Fruit fly (Drosophila melanogaster) whole organism, prepupa: ENCODE measurements around the gene phr6-4.

Source experiments
- CG10631 ChIP-seq: fragments of 200-800 bp; sonication (Bioruptor generic); optimal IDR thresholded peaks from 2 replicates; lab custom pipeline; 2016; ENCODE audit warnings: missing biosample characterization, missing genetic modification characterization
- CG10669 ChIP-seq: fragments of 200-800 bp; sonication (Bioruptor generic); optimal IDR thresholded peaks from 3 replicates; lab custom pipeline; 2018; ENCODE audit warnings: missing biosample characterization, mild to moderate bottlenecking, missing genetic modification characterization, moderate library complexity
- CG11294 ChIP-seq: fragments of 200-800 bp; sonication (Bioruptor generic); IDR thresholded peaks from 2 replicates; pipeline ENCODE4 v1.3.6; 2022; ENCODE audit warnings: missing biosample characterization, missing genetic modification characterization
- CG11762 ChIP-seq: fragments of 200-800 bp; sonication (Bioruptor generic); optimal IDR thresholded peaks from 3 replicates; lab custom pipeline; 2016; ENCODE audit warnings: missing biosample characterization, missing genetic modification characterization; ENCODE audit not compliant: insufficient read depth
- CG15336 ChIP-seq: fragments of 200-800 bp; sonication (Bioruptor generic); IDR thresholded peaks from 2 replicates; pipeline ENCODE4 v1.3.6; 2022; ENCODE audit warnings: missing biosample characterization, missing genetic modification characterization
- CG1621 ChIP-seq: fragments of 200-800 bp; sonication (Bioruptor generic); optimal IDR thresholded peaks from 3 replicates; lab custom pipeline; 2018; ENCODE audit warnings: missing biosample characterization, mild to moderate bottlenecking, missing genetic modification characterization
- CG16779 ChIP-seq: fragments of 200-800 bp; sonication (Bioruptor generic); optimal IDR thresholded peaks from 3 replicates; lab custom pipeline; 2017; ENCODE audit warnings: missing biosample characterization, mild to moderate bottlenecking, missing genetic modification characterization
- CG3032 ChIP-seq: fragments of 200-800 bp; optimal IDR thresholded peaks from 2 replicates; lab custom pipeline; 2019; ENCODE audit warnings: missing biosample characterization, mild to moderate bottlenecking, missing genetic modification characterization, moderate library complexity
- CG31627 ChIP-seq: fragments of 200-800 bp; sonication (Bioruptor generic); optimal IDR thresholded peaks from 3 replicates; lab custom pipeline; 2016; ENCODE audit warnings: missing biosample characterization, missing genetic modification characterization
- CG32006 ChIP-seq: fragments of 200-800 bp; sonication (Bioruptor generic); optimal IDR thresholded peaks from 3 replicates; lab custom pipeline; 2017; ENCODE audit warnings: missing biosample characterization, mild to moderate bottlenecking, missing genetic modification characterization
- CG34406 ChIP-seq: fragments of 200-800 bp; sonication (Bioruptor generic); optimal IDR thresholded peaks from 3 replicates; lab custom pipeline; 2016; ENCODE audit warnings: missing biosample characterization, missing genetic modification characterization
- CG3919 ChIP-seq: fragments of 200-800 bp; sonication (Bioruptor generic); optimal IDR thresholded peaks from 3 replicates; lab custom pipeline; 2016; ENCODE audit warnings: missing biosample characterization, missing genetic modification characterization
- CG4318 ChIP-seq: fragments of 200-800 bp; sonication (Bioruptor generic); optimal IDR thresholded peaks from 3 replicates; lab custom pipeline; 2017; ENCODE audit warnings: missing biosample characterization, mild to moderate bottlenecking, missing genetic modification characterization
- CG6163 ChIP-seq: fragments of 200-800 bp; sonication (Bioruptor generic); IDR thresholded peaks from 3 replicates; pipeline ENCODE4 v1.3.6; 2022; ENCODE audit warnings: missing biosample characterization, missing genetic modification characterization
- CG6792 ChIP-seq: fragments of 200-800 bp; sonication (Bioruptor generic); optimal IDR thresholded peaks from 3 replicates; lab custom pipeline; 2016; ENCODE audit warnings: missing biosample characterization, missing genetic modification characterization
- CG6854 ChIP-seq: fragments of 200-800 bp; sonication (Bioruptor generic); optimal IDR thresholded peaks from 2 replicates; lab custom pipeline; 2017; ENCODE audit warnings: missing biosample characterization, mild to moderate bottlenecking, missing genetic modification characterization
- CG7368 ChIP-seq: fragments of 200-800 bp; sonication (Bioruptor generic); optimal IDR thresholded peaks from 3 replicates; lab custom pipeline; 2016; ENCODE audit warnings: missing biosample characterization, missing genetic modification characterization
- CG8119 ChIP-seq: fragments of 200-800 bp; sonication (Bioruptor generic); IDR thresholded peaks from 3 replicates; pipeline ENCODE4 v1.3.6; 2022; ENCODE audit warnings: missing biosample characterization, missing genetic modification characterization
- CG8319 ChIP-seq: fragments of 200-800 bp; sonication (Bioruptor generic); optimal IDR thresholded peaks from 3 replicates; lab custom pipeline; 2016; ENCODE audit warnings: missing biosample characterization, missing genetic modification characterization
- CG8632 ChIP-seq: fragments of 200-800 bp; sonication (Bioruptor generic); optimal IDR thresholded peaks from 3 replicates; lab custom pipeline; 2016; ENCODE audit warnings: missing biosample characterization, missing genetic modification characterization
- Eip78C ChIP-seq: fragments of 200-800 bp; sonication (Bioruptor generic); peaks from one replicate; lab custom pipeline; 2016; ENCODE audit warnings: missing biosample characterization, missing genetic modification characterization
- Eip93F ChIP-seq: fragments of 200-800 bp; sonication (Bioruptor generic); optimal IDR thresholded peaks from 2 replicates; lab custom pipeline; 2016; ENCODE audit warnings: missing biosample characterization, mild to moderate bottlenecking, missing genetic modification characterization
- Ets96B ChIP-seq: fragments of 200-800 bp; optimal IDR thresholded peaks from 2 replicates; lab custom pipeline; 2019; ENCODE audit warnings: missing biosample characterization, mild to moderate bottlenecking, missing genetic modification characterization, moderate library complexity
- Gug ChIP-seq: fragments of 200-800 bp; sonication (Bioruptor generic); IDR thresholded peaks from 2 replicates; pipeline ENCODE4 v1.3.6; 2022; ENCODE audit warnings: missing biosample characterization, missing genetic modification characterization
- Hr38 ChIP-seq: sonication (Bioruptor generic); optimal IDR thresholded peaks from 2 replicates; lab custom pipeline; 2016; ENCODE audit warnings: missing biosample characterization, missing genetic modification characterization
- Hr39 ChIP-seq: fragments of 200-800 bp; sonication (Bioruptor generic); optimal IDR thresholded peaks from 2 replicates; lab custom pipeline; 2016; ENCODE audit warnings: missing biosample characterization, missing genetic modification characterization
- Hr4 ChIP-seq: fragments of 200-800 bp; sonication (Bioruptor generic); optimal IDR thresholded peaks from 3 replicates; lab custom pipeline; 2016; ENCODE audit warnings: missing biosample characterization, missing genetic modification characterization
- Met ChIP-seq: fragments of 200-800 bp; sonication (Bioruptor generic); optimal IDR thresholded peaks from 3 replicates; lab custom pipeline; 2016; ENCODE audit warnings: missing biosample characterization, missing genetic modification characterization
- OdsH ChIP-seq: fragments of 200-800 bp; sonication (Bioruptor generic); optimal IDR thresholded peaks from 3 replicates; lab custom pipeline; 2016; ENCODE audit warnings: missing biosample characterization, missing genetic modification characterization
- Sox14 ChIP-seq: fragments of 200-800 bp; sonication (Bioruptor generic); optimal IDR thresholded peaks from 3 replicates; lab custom pipeline; 2016; ENCODE audit warnings: missing biosample characterization, missing genetic modification characterization
- achi ChIP-seq: fragments of 200-800 bp; sonication (Bioruptor generic); optimal IDR thresholded peaks from 3 replicates; lab custom pipeline; 2016; ENCODE audit warnings: missing biosample characterization, missing genetic modification characterization
- acj6 ChIP-seq: fragments of 200-800 bp; sonication (Bioruptor generic); optimal IDR thresholded peaks from 3 replicates; lab custom pipeline; 2016; ENCODE audit warnings: missing biosample characterization, missing genetic modification characterization
- cyc ChIP-seq: fragments of 200-800 bp; sonication (Bioruptor generic); optimal IDR thresholded peaks from 3 replicates; lab custom pipeline; 2016; ENCODE audit warnings: missing biosample characterization, missing genetic modification characterization
- eg ChIP-seq: fragments of 200-800 bp; sonication (Bioruptor generic); IDR thresholded peaks from 3 replicates; pipeline ENCODE4 v1.3.6; 2022; ENCODE audit warnings: missing biosample characterization, missing genetic modification characterization
- esn ChIP-seq: fragments of 200-800 bp; sonication (Bioruptor generic); optimal IDR thresholded peaks from 2 replicates; lab custom pipeline; 2016; ENCODE audit warnings: missing biosample characterization, mild to moderate bottlenecking, missing genetic modification characterization, moderate library complexity
- fd59A ChIP-seq: fragments of 200-800 bp; sonication (Bioruptor generic); optimal IDR thresholded peaks from 2 replicates; lab custom pipeline; 2017; ENCODE audit warnings: missing biosample characterization, mild to moderate bottlenecking, missing genetic modification characterization, missing genetic modification reagents
- fd85E ChIP-seq: fragments of 200-800 bp; sonication (Bioruptor generic); optimal IDR thresholded peaks from 3 replicates; lab custom pipeline; 2016; ENCODE audit warnings: missing biosample characterization, missing genetic modification characterization
- lz ChIP-seq: fragments of 200-800 bp; sonication (Bioruptor generic); optimal IDR thresholded peaks from 3 replicates; lab custom pipeline; 2016; ENCODE audit warnings: missing biosample characterization, missing genetic modification characterization
- pdm3 ChIP-seq: fragments of 200-800 bp; sonication (Bioruptor generic); optimal IDR thresholded peaks from 3 replicates; lab custom pipeline; 2016; ENCODE audit warnings: missing biosample characterization, missing genetic modification characterization
- spab ChIP-seq: fragments of 200-800 bp; sonication (Bioruptor generic); optimal IDR thresholded peaks from 2 replicates; lab custom pipeline; 2017; ENCODE audit warnings: missing biosample characterization, mild to moderate bottlenecking, missing genetic modification characterization, missing genetic modification reagents
- ss ChIP-seq, 2 experiments: fragments of 200-800 bp; sonication (Bioruptor generic); optimal IDR thresholded peaks; 2 replicates in 1 of 2; 3 replicates in 1 of 2; lab custom pipeline; 2017 to 2018; ENCODE audit warnings: mild to moderate bottlenecking in 2 of 2, missing biosample characterization in 2 of 2, missing genetic modification characterization in 2 of 2, moderate library complexity in 1 of 2
- svp ChIP-seq: fragments of 200-800 bp; sonication (Bioruptor generic); peaks from one replicate; lab custom pipeline; 2016; ENCODE audit warnings: missing biosample characterization, missing genetic modification characterization
- topi ChIP-seq: fragments of 200-800 bp; sonication (Bioruptor generic); optimal IDR thresholded peaks from 3 replicates; lab custom pipeline; 2016; ENCODE audit warnings: missing biosample characterization, missing genetic modification characterization

phr6-4 gene

dm6 chr2L:20681648-20682098 lies 36.1 kb upstream of the phr6-4 start, which contains the start of gene Cen (continued):
- TF ChIP-seq CG11294 (GFP tag; lab: Robert Waterston, UW) = no peak
- TF ChIP-seq fd59A (GFP tag; lab: Kevin White, UChicago) = peak; percentile 27
- no peak for TF ChIP-seq CG10669 (GFP tag; lab: Kevin White, UChicago)
- TF ChIP-seq Sox14 (GFP tag; lab: Kevin White, UChicago) = peak; percentile 84
- TF ChIP-seq topi (GFP tag; lab: Kevin White, UChicago) = peak; percentile 72
- no peak; the same call in 2 of the 3 replicates for TF ChIP-seq CG8119
- no peak for TF ChIP-seq CG4318 (GFP tag; lab: Kevin White, UChicago)
- peak; percentile 79 for TF ChIP-seq CG10631 (GFP tag; lab: Kevin White, UChicago)
- peak; percentile 79 for TF ChIP-seq CG34406 (GFP tag; lab: Kevin White, UChicago)
- peak; percentile 82 for TF ChIP-seq CG6163 (GFP tag; lab: Robert Waterston, UW)
- peak; percentile 65 for TF ChIP-seq CG8632 (GFP tag; lab: Kevin White, UChicago)

- TF ChIP-seq CG3919 (peak; percentile 46), CG6792 (GFP tag; lab: Kevin White, UChicago) (peak; percentile 45), CG31627 (peak; percentile 44), eg (peak; percentile 59; the same call in 2 of the 3 replicates), CG32006 (GFP tag; lab: Kevin White, UChicago) (peak; percentile 39), topi (GFP tag; lab: Kevin White, UChicago) (peak; percentile 47), CG11762 (GFP tag; lab: Kevin White, UChicago) (no peak), Eip93F (GFP tag; lab: Kevin White, UChicago) (no peak), Hr4 (GFP tag; lab: Kevin White, UChicago) (peak; percentile 56), CG8119 (peak; percentile 40; the same call in 1 of the 3 replicates), achi (peak; percentile 50), Gug (GFP tag; lab: Robert Waterston, UW) (peak; percentile 14; the same call in 1 of the 2 replicates), ss (GFP tag; optimal IDR thresholded peaks at IDR 0.05; lab: Kevin White, UChicago) (no peak), fd85E (no peak), esn (GFP tag; lab: Kevin White, UChicago) (peak; percentile 51), cyc (peak; percentile 25), Ets96B (tag; lab: Kevin White, UChicago) (peak; percentile 42), Sox14 (GFP tag; lab: Kevin White, UChicago) (peak; percentile 81), CG34406 (GFP tag; lab: Kevin White, UChicago) (peak; percentile 11), Hr39 (GFP tag; lab: Kevin White, UChicago) (no peak), CG16779 (tag; lab: Kevin White, UChicago) (no peak), OdsH (GFP tag; lab: Kevin White, UChicago) (peak; percentile 68), CG8319 (no peak), CG1621 (tag; lab: Kevin White, UChicago) (no peak), CG8632 (GFP tag; lab: Kevin White, UChicago) (peak; percentile 2), lz (GFP tag; lab: Kevin White, UChicago) (peak; percentile 47), Eip78C (GFP tag; lab: Kevin White, UChicago) (peak; percentile 67), svp (GFP tag; lab: Kevin White, UChicago) (peak; percentile 81), acj6 (peak; percentile 56), CG3032 (tag; lab: Kevin White, UChicago) (peak; percentile 35), CG15336 (GFP tag; lab: Robert Waterston, UW) (peak; percentile 55), CG7368 (GFP tag; lab: Kevin White, UChicago) (no peak), CG6854 (peak; percentile 6), Hr38 (GFP tag; lab: Kevin White, UChicago) (no peak), spab (GFP tag; lab: Kevin White, UChicago) (no peak), pdm3 (GFP tag; lab: Kevin White, UChicago) (peak; percentile 58), CG6163 (GFP tag; lab: Robert Waterston, UW) (peak; percentile 43; the same call in 2 of the 3 replicates), Met (GFP tag; lab: Kevin White, UChicago) (no peak)
- TF ChIP-seq, all 60 proteins: peak for 26
These were observed 30.3 kb upstream of the phr6-4 start, which contains the start of the genes CG31678 and IKKepsilon for dm6 chr2L:20675875-20676274. Gene CG31678, minus strand, starts transcription at chr2L:20675941. Gene IKKepsilon, plus strand, starts transcription at chr2L:20676045.
